Fruit fly (Drosophila melanogaster): ENCODE measurements around the gene Idgf3.

DNA sequence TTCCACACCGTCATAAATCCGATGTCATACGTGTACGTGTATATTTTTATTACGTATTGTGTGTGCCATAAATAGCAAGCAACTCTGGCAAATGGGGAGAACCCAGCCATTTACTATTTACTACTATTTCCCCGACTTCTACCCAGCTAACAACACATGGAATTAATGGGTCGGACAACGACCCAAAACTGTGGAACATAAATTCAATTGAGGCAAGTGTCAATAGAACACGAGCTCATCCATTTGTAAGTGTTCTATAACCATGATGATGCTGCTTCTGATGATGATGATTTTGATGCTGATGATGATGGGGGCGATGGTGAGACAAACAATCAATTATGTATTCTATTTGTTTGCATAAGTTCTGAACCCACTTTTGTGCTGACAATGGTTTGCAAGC lies 48.9 kb downstream of the Idgf3 start:
- TF ChIP-seq CG12768 (GFP tag; optimal IDR thresholded peaks at IDR 0.05), result no peak
- TF ChIP-seq CG11617 (GFP tag; optimal IDR thresholded peaks at IDR 0.05), result no peak
- TF ChIP-seq CG33017 (tag; optimal IDR thresholded peaks at IDR 0.05), result no peak
- TF ChIP-seq pad (GFP tag; optimal IDR thresholded peaks at IDR 0.05), result no peak
- no peak for TF ChIP-seq Crg-1 (GFP tag; optimal IDR thresholded peaks at IDR 0.05)
- no peak for TF ChIP-seq ovo (GFP tag; optimal IDR thresholded peaks at IDR 0.05)
